Fruit fly (Drosophila melanogaster) whole organism, wandering third instar larva: ENCODE data around the gene Mcm7.

ENCODE experiments used
- Abd-B ChIP-seq: fragments of >200 bp; optimal IDR thresholded peaks from 2 replicates; lab custom pipeline; 2017; ENCODE audit warnings: missing biosample characterization, missing genetic modification characterization
- CrebA ChIP-seq: fragments of 200-800 bp; sonication (Bioruptor generic); optimal IDR thresholded peaks from 2 replicates; lab custom pipeline; 2016; ENCODE audit warnings: missing biosample characterization, mild to moderate bottlenecking, missing genetic modification characterization, borderline replicate concordance
- OdsH ChIP-seq: fragments of 200-800 bp; sonication (Bioruptor generic); optimal IDR thresholded peaks from 2 replicates; lab custom pipeline; 2016; ENCODE audit warnings: missing biosample characterization, mild to moderate bottlenecking, missing genetic modification characterization
- Sp1 ChIP-seq: fragments of 200-800 bp; sonication (Bioruptor generic); optimal IDR thresholded peaks from 3 replicates; lab custom pipeline; 2019; ENCODE audit warnings: missing biosample characterization, mild to moderate bottlenecking, missing genetic modification characterization, moderate library complexity
- ey ChIP-seq: fragments of 200-800 bp; sonication (Bioruptor generic); optimal IDR thresholded peaks from 2 replicates; lab custom pipeline; 2016; ENCODE audit warnings: missing biosample characterization, missing genetic modification characterization
- h ChIP-seq: fragments of 200-800 bp; sonication (Bioruptor generic); optimal IDR thresholded peaks from 3 replicates; lab custom pipeline; 2016; ENCODE audit warnings: missing biosample characterization, mild to moderate bottlenecking, missing genetic modification characterization
- jim ChIP-seq: fragments of 175-275, 200-325 bp; sonication (Bioruptor generic); optimal IDR thresholded peaks from 2 replicates; lab custom pipeline; 2016; ENCODE audit warnings: missing biosample characterization, mild to moderate bottlenecking, missing genetic modification characterization
- pan ChIP-seq: fragments of >200 bp; optimal IDR thresholded peaks from 2 replicates; lab custom pipeline; 2017
- psq ChIP-seq: fragments of 200-800 bp; sonication (Bioruptor generic); optimal IDR thresholded peaks from 3 replicates; lab custom pipeline; 2017; ENCODE audit warnings: missing biosample characterization, mild to moderate bottlenecking, missing genetic modification characterization, moderate library complexity
- usp ChIP-seq: fragments of >200 bp; optimal IDR thresholded peaks from 2 replicates; lab custom pipeline; 2017; ENCODE audit warnings: missing biosample characterization, missing genetic modification characterization

DNA sequence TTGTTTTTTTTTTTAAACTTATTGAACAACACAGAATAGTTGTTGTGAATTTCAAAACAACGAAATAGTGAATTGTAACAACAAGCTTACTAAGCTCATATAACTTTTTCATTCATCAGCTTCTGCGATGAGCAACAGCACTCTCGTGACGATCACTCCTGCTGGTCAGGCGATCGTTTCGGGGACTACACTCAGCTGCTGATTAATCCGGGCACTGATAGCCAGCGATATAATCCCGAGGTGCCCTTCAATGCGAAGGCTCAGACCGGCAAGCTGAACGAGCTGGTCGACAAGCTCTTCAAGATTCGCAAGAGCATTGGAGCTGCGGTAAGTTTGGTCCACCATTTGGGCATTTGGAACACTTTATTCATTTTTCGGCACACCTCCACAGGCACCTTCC, 2.9 kb upstream of the Mcm7 start, which contains the start of gene CG43169:
- TF ChIP-seq h (GFP tag; lab: Kevin White, UChicago) (no peak), pan (no peak), OdsH (GFP tag; lab: Kevin White, UChicago) (no peak), jim (GFP tag; lab: Kevin White, UChicago) (no peak), usp (GFP tag; lab: Kevin White, UChicago) (no peak), psq (GFP tag; lab: Kevin White, UChicago) (no peak), Sp1 (GFP tag; lab: Kevin White, UChicago) (no peak), Abd-B (no peak), CrebA (GFP tag; lab: Kevin White, UChicago) (no peak), ey (GFP tag; lab: Kevin White, UChicago) (no peak)
